Worm (Caenorhabditis elegans) whole organism, L1 larva: ENCODE results near the gene C18H9.5.

Source experiments
- C04F5.9 ChIP-seq: sonication (generic microtip); optimal IDR thresholded peaks from 2 replicates; lab custom pipeline; 2016; ENCODE audit warnings: missing genetic modification characterization, missing compliant biosample characterization
- C34B4.2 ChIP-seq: sonication (generic microtip); optimal IDR thresholded peaks from 2 replicates; lab custom pipeline; 2017; ENCODE audit warnings: mild to moderate bottlenecking, missing genetic modification characterization, missing compliant biosample characterization
- F16B12.6 ChIP-seq: fragments of 150-350 bp; optimal IDR thresholded peaks from 2 replicates; lab custom pipeline; 2014; ENCODE audit warnings: missing biosample characterization, missing genetic modification characterization
- aly-2 ChIP-seq: fragments of 150-350 bp; optimal IDR thresholded peaks from 2 replicates; lab custom pipeline; 2014; ENCODE audit warnings: missing biosample characterization, missing genetic modification characterization
- ama-1 ChIP-seq: fragments of 150-350 bp; optimal IDR thresholded peaks from 2 replicates; lab custom pipeline; 2014
- ceh-8 ChIP-seq: fragments of 200-800 bp; sonication (Bioruptor generic); optimal IDR thresholded peaks from 2 replicates; lab custom pipeline; 2018; ENCODE audit warnings: mild to moderate bottlenecking, missing genetic modification characterization, moderate library complexity, missing compliant biosample characterization
- ceh-82 ChIP-seq, 3 experiments: fragments of 150-350 bp in 1 of 3; sonication (generic microtip) in 2 of 3; optimal IDR thresholded peaks; 2 replicates each; lab custom pipeline; 2014 to 2017; ENCODE audit warnings: missing biosample characterization in 3 of 3, missing genetic modification characterization in 3 of 3
- ceh-88 ChIP-seq: fragments of 200-800 bp; sonication (Bioruptor generic); IDR thresholded peaks from 2 replicates; pipeline ENCODE4 v1.3.6; 2022; ENCODE audit warnings: missing genetic modification characterization, missing compliant biosample characterization
- ceh-90 ChIP-seq: sonication (generic microtip); optimal IDR thresholded peaks from 2 replicates; lab custom pipeline; 2016; ENCODE audit warnings: missing genetic modification characterization, missing compliant biosample characterization
- dpl-1 ChIP-seq, 3 experiments: fragments of 150-350 bp in 2 of 3; sonication (generic microtip) in 1 of 3; optimal IDR thresholded peaks; 2 replicates each; lab custom pipeline; 2014 to 2017; ENCODE audit warnings: missing biosample characterization in 3 of 3, missing genetic modification characterization in 3 of 3, missing genetic modification reagents in 3 of 3
- dsc-1 ChIP-seq: sonication (generic microtip); optimal IDR thresholded peaks from 2 replicates; lab custom pipeline; 2016; ENCODE audit warnings: mild to moderate bottlenecking, missing genetic modification characterization, missing compliant biosample characterization
- efl-1 ChIP-seq, 4 experiments: fragments of 150-350 bp; optimal IDR thresholded peaks in 3 of 4; peaks in 1 of 4; 1 replicate in 1 of 4; 2 replicates in 3 of 4; lab custom pipeline; 2014; ENCODE audit warnings: missing biosample characterization in 2 of 4, missing genetic modification characterization in 2 of 4, missing genetic modification reagents in 2 of 4
- efl-3 ChIP-seq: fragments of 200-800 bp; sonication (Bioruptor generic); optimal IDR thresholded peaks from 2 replicates; lab custom pipeline; 2018; ENCODE audit warnings: mild to moderate bottlenecking, missing genetic modification characterization, missing compliant biosample characterization
- egl-13 ChIP-seq: sonication (generic microtip); optimal IDR thresholded peaks from 2 replicates; lab custom pipeline; 2016; ENCODE audit warnings: missing genotype, missing genetic modification reagents, missing genetic modification characterization, missing compliant biosample characterization
- egl-27 ChIP-seq, 2 experiments: fragments of 150-350 bp in 1 of 2; sonication (generic microtip); optimal IDR thresholded peaks; 3 replicates each; lab custom pipeline; 2017 to 2018; ENCODE audit warnings: missing biosample characterization in 2 of 2, missing genetic modification characterization in 2 of 2, missing genetic modification reagents in 2 of 2
- elt-2 ChIP-seq: sonication (generic microtip); optimal IDR thresholded peaks from 2 replicates; lab custom pipeline; 2016; ENCODE audit warnings: missing genetic modification characterization, mild to moderate bottlenecking, inconsistent platforms, missing compliant biosample characterization, missing genetic modification reagents
- fos-1 ChIP-seq: fragments of 150-350 bp; optimal IDR thresholded peaks from 2 replicates; lab custom pipeline; 2014; ENCODE audit warnings: missing biosample characterization, missing genetic modification characterization
- hlh-4 ChIP-seq: sonication (generic microtip); optimal IDR thresholded peaks from 2 replicates; lab custom pipeline; 2016; ENCODE audit warnings: mild to moderate bottlenecking, missing genetic modification characterization, missing compliant biosample characterization
- irx-1 ChIP-seq: sonication (generic microtip); optimal IDR thresholded peaks from 2 replicates; lab custom pipeline; 2016; ENCODE audit warnings: missing genetic modification characterization, missing compliant biosample characterization
- lin-13 ChIP-seq: fragments of 150-350 bp; optimal IDR thresholded peaks from 2 replicates; lab custom pipeline; 2014; ENCODE audit warnings: missing biosample characterization, missing genetic modification reagents, missing genetic modification characterization
- lin-15B ChIP-seq: fragments of 150-350 bp; sonication (generic microtip); optimal IDR thresholded peaks from 3 replicates; lab custom pipeline; 2014; ENCODE audit warnings: missing biosample characterization, missing genetic modification characterization
- lin-35 ChIP-seq, 2 experiments: fragments of 150-350 bp; optimal IDR thresholded peaks; 2 replicates each; lab custom pipeline; 2014; ENCODE audit warnings: missing biosample characterization in 2 of 2, missing genetic modification characterization in 2 of 2, missing genetic modification reagents in 2 of 2
- lin-39 ChIP-seq: fragments of 150-350 bp; optimal IDR thresholded peaks from 2 replicates; lab custom pipeline; 2014; ENCODE audit warnings: missing biosample characterization, missing genetic modification reagents, missing genetic modification characterization
- lsy-2 ChIP-seq, 2 experiments: fragments of 150-350 bp; optimal IDR thresholded peaks; 2 replicates each; lab custom pipeline; 2014; ENCODE audit warnings: missing biosample characterization in 2 of 2, missing genetic modification characterization in 2 of 2
- mab-9 ChIP-seq: fragments of 200-800 bp; sonication (Bioruptor generic); IDR thresholded peaks from 2 replicates; pipeline ENCODE4 v1.3.6; 2022; ENCODE audit warnings: missing genetic modification reagents, missing genetic modification characterization, missing compliant biosample characterization
- mef-2 ChIP-seq: fragments of 150-350 bp; optimal IDR thresholded peaks from 2 replicates; lab custom pipeline; 2014; ENCODE audit warnings: missing biosample characterization, missing genetic modification characterization
- nhr-11 ChIP-seq: fragments of 150-350 bp; optimal IDR thresholded peaks from 2 replicates; lab custom pipeline; 2014; ENCODE audit warnings: missing biosample characterization, missing genetic modification characterization
- nhr-19 ChIP-seq: fragments of 200-800 bp; sonication (Bioruptor generic); conservative IDR thresholded peaks from 2 replicates; pipeline ENCODE4 v1.3.6; 2022; ENCODE audit warnings: missing genetic modification characterization, missing compliant biosample characterization
- nhr-20 ChIP-seq: sonication (generic microtip); optimal IDR thresholded peaks from 2 replicates; lab custom pipeline; 2016; ENCODE audit warnings: mild to moderate bottlenecking, missing genetic modification characterization, missing compliant biosample characterization
- nhr-76 ChIP-seq: sonication (generic microtip); optimal IDR thresholded peaks from 2 replicates; lab custom pipeline; 2017; ENCODE audit warnings: missing biosample characterization, missing genetic modification characterization
- nhr-84 ChIP-seq: sonication (generic microtip); optimal IDR thresholded peaks from 2 replicates; lab custom pipeline; 2017; ENCODE audit warnings: missing biosample characterization, missing genetic modification characterization
- nhr-85 ChIP-seq: sonication (generic microtip); peaks from one replicate; lab custom pipeline; 2016; ENCODE audit warnings: missing genetic modification characterization, inconsistent platforms, missing compliant biosample characterization
- pag-3 ChIP-seq: sonication (generic microtip); optimal IDR thresholded peaks from 2 replicates; lab custom pipeline; 2017; ENCODE audit warnings: missing genetic modification characterization, mild to moderate bottlenecking, missing compliant biosample characterization, antibody characterized with exemption, borderline replicate concordance; ENCODE audit not compliant: insufficient read depth
- pax-3 ChIP-seq: fragments of 200-800 bp; sonication (Bioruptor generic); optimal IDR thresholded peaks from 2 replicates; lab custom pipeline; 2018; ENCODE audit warnings: mild to moderate bottlenecking, missing genetic modification characterization, moderate library complexity, missing compliant biosample characterization
- skn-1 ChIP-seq: fragments of 150-350 bp; optimal IDR thresholded peaks from 2 replicates; lab custom pipeline; 2014; ENCODE audit warnings: missing biosample characterization, missing genetic modification characterization
- sox-4 ChIP-seq: sonication (generic microtip); optimal IDR thresholded peaks from 2 replicates; lab custom pipeline; 2016; ENCODE audit warnings: missing genetic modification characterization, missing compliant biosample characterization
- sptf-1 ChIP-seq: fragments of 150-350 bp; optimal IDR thresholded peaks from 2 replicates; lab custom pipeline; 2014; ENCODE audit warnings: missing biosample characterization, missing genetic modification characterization
- sup-37 ChIP-seq: fragments of 200-800 bp; sonication (Bioruptor generic); optimal IDR thresholded peaks from 2 replicates; lab custom pipeline; 2018; ENCODE audit warnings: mild to moderate bottlenecking, missing genetic modification characterization, missing compliant biosample characterization
- swsn-7 ChIP-seq: sonication (generic microtip); optimal IDR thresholded peaks from 2 replicates; lab custom pipeline; 2016; ENCODE audit warnings: missing genetic modification characterization, missing compliant biosample characterization
- tbx-2 ChIP-seq: sonication (generic microtip); optimal IDR thresholded peaks from 2 replicates; lab custom pipeline; 2016; ENCODE audit warnings: missing genetic modification characterization, missing compliant biosample characterization
- unc-130 ChIP-seq: fragments of 150-350 bp; optimal IDR thresholded peaks from 2 replicates; lab custom pipeline; 2017; ENCODE audit warnings: missing biosample characterization, missing genetic modification characterization, inconsistent platforms
- unc-30 ChIP-seq: sonication (generic microtip); optimal IDR thresholded peaks from 2 replicates; lab custom pipeline; 2017; ENCODE audit warnings: missing biosample characterization, missing genetic modification characterization
- unc-86 ChIP-seq: sonication (generic microtip); optimal IDR thresholded peaks from 2 replicates; lab custom pipeline; 2016; ENCODE audit warnings: missing genetic modification characterization, missing compliant biosample characterization
- xbp-1 ChIP-seq: sonication (generic microtip); optimal IDR thresholded peaks from 2 replicates; lab custom pipeline; 2016; ENCODE audit warnings: missing genetic modification characterization, missing compliant biosample characterization
- zip-4 ChIP-seq: fragments of 200-800 bp; sonication (Bioruptor generic); optimal IDR thresholded peaks from 2 replicates; lab custom pipeline; 2018; ENCODE audit warnings: mild to moderate bottlenecking, missing genetic modification characterization, moderate library complexity, missing compliant biosample characterization

C18H9.5 gene

DNA sequence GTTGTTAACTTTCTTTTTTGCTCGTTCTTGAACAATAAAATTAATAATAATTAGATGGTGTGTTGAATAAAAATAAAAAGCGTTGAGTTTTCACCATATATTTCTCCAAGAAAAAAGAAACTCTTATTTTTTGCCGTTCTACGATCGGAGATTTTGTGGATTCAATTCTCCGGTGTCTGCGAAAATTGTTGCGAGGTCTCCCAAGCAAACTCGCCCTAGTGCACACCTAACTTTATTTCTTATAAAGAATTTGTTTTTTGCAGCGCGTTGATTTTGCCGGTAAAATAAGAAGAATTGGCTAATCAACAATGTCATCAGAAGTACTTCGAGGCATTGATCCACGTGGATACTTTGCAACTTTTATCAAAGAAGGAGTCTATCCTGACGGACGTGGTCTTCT lies 46.1 kb upstream of the C18H9.5 start, which contains the start of gene exos-8 (continued):
- TF ChIP-seq pag-3 (tag; lab: Kevin White, UChicago) (no peak), egl-27 (tag; optimal IDR thresholded peaks at IDR 0.05; lab: Kevin White, UChicago) (no peak), unc-86 (no peak), sup-37 (no peak), lin-13 (GFP tag; lab: Kevin White, UChicago) (peak; percentile 63), irx-1 (tag; lab: Kevin White, UChicago) (no peak), dsc-1 (peak; percentile 9), xbp-1 (peak; percentile 53), lin-35 (GFP tag; optimal IDR thresholded peaks at IDR 0.05; lab: Kevin White, UChicago) (peak; percentile 34 to 82), egl-13 (tag; lab: Kevin White, UChicago) (no peak)

DNA sequence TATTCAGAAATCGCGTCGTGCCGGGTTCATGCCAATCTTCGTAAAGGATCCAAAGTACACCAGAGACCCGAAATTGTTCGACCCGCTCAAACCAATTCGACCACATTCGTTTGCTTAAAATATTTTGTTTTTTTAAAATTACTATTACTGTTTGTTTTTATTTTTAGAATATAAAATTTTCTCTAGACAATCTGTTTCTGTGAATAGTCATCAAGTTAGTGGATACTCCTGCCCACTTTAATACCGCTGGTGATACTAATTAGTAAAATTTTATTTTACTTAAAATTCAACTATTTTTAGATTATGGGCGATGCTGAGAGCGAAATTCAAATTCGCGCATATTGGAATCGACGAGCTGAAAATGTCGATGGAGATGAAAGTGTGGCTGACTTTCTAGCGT lies 41.2 kb upstream of the C18H9.5 start, which contains the start of gene T14B4.1:
T14B4.1 (plus strand) TSS at position 301 of the 400 bp plus-strand sequence.
- TF ChIP-seq unc-130 (tag; lab: Kevin White, UChicago) (no peak), zip-4 (GFP tag; lab: Kevin White, UChicago) (no peak), unc-30 (no peak), efl-3 (GFP tag; lab: Kevin White, UChicago) (no peak), xbp-1 (no peak), pax-3 (tag; lab: Kevin White, UChicago) (no peak), fos-1 (tag; lab: Kevin White, UChicago) (no peak), egl-13 (tag; lab: Kevin White, UChicago) (no peak), hlh-4 (tag; lab: Kevin White, UChicago) (no peak), mef-2 (no peak), ceh-8 (GFP tag; lab: Kevin White, UChicago) (no peak)

DNA sequence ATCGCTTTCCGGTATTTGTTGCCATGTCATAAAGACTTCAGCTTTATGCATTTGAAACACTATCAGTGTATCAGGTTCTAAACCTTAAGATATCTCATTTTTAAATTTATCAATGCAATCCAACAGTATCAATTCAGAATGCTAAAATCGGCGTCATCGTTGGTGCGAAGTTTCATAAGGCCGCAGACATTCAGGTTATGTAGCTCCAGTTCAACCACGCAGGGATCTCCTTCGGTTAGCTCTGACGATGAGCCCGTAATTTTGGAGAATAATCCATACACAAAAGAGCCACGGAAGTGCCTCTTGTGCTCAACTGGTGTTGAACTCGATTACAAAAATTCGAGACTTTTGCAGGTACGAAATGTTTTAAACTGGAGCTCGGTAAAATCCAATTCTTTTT lies 40.7 kb upstream of the C18H9.5 start, which contains the start of gene mrps-18.C:
mrps-18.C (plus strand) TSS at position 138 of the 400 bp plus-strand sequence.
- TF ChIP-seq elt-2 (tag; lab: Kevin White, UChicago) (no peak), sptf-1 (tag; lab: Kevin White, UChicago) (no peak), ama-1 (no peak), skn-1 (no peak), pax-3 (tag; lab: Kevin White, UChicago) (no peak), nhr-85 (tag; lab: Kevin White, UChicago) (no peak), lin-39 (no peak), mef-2 (no peak), lin-15B (tag; lab: Kevin White, UChicago) (no peak)
- TF ChIP-seq, all 84 proteins: peak for 0

DNA sequence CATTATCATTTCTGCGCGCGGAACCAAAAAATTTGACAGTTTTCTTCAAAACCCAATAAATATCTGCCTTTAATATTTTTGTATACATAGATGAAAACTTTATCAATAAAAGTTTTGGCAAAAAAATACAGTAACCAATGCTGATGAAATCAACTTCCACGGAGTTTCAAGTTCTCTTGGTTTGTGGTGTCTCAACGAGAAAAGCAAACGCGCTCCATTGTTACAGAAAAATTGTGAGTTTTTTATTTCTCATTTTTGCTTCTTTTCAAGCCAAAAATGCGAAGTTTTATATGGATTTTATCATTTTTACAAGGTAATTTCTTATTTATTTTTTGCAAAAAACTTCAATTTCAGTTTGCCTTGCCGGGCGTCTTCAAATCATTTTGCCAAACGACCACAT lies 39.3 kb upstream of the C18H9.5 start, which contains the start of gene T14B4.3:
T14B4.3 (plus strand) TSS at position 264 of the 400 bp plus-strand sequence.
- TF ChIP-seq F16B12.6 (peak; percentile 46), nhr-76 (no peak), C04F5.9 (tag; lab: Kevin White, UChicago) (peak; percentile 4), nhr-11 (no peak), unc-86 (peak; percentile 14), zip-4 (GFP tag; lab: Kevin White, UChicago) (no peak), egl-13 (tag; lab: Kevin White, UChicago) (no peak), sup-37 (no peak), unc-130 (tag; lab: Kevin White, UChicago) (no peak), nhr-84 (tag; lab: Kevin White, UChicago) (no peak), tbx-2 (tag; lab: Kevin White, UChicago) (peak; percentile 54), swsn-7 (tag; lab: Kevin White, UChicago) (peak; percentile 45), aly-2 (tag; lab: Kevin White, UChicago) (no peak), irx-1 (tag; lab: Kevin White, UChicago) (no peak), C34B4.2 (tag; lab: Kevin White, UChicago) (no peak), sox-4 (peak; percentile 20), ceh-88 (0 out of 2 replicates have a peak, but pooled peaks have one; percentile 45), ceh-82 (tag; optimal IDR thresholded peaks at IDR 0.05; lab: Kevin White, UChicago) (peak in 2 of 3 experiments; percentile 41 to 64), dpl-1 (GFP tag; optimal IDR thresholded peaks at IDR 0.05; lab: Kevin White, UChicago) (peak; percentile 53 to 72 (median 71)), xbp-1 (peak; percentile 50), dsc-1 (peak; percentile 15), nhr-20 (peak; percentile 57), ceh-8 (GFP tag; lab: Kevin White, UChicago) (no peak), nhr-19 (GFP tag; lab: Robert Waterston, UW) (peak; percentile 31; the same call in 1 of the 2 replicates), lin-13 (GFP tag; lab: Kevin White, UChicago) (peak; percentile 59), lin-35 (GFP tag; optimal IDR thresholded peaks at IDR 0.05; lab: Kevin White, UChicago) (peak; percentile 57 to 85), mab-9 (no peak), pax-3 (tag; lab: Kevin White, UChicago) (peak; percentile 52), ceh-90 (tag; lab: Kevin White, UChicago) (no peak), efl-1 (optimal IDR thresholded peaks at IDR 0.05; lab: Kevin White, UChicago) (peak; percentile 75 to 82), efl-1 (GFP tag; optimal IDR thresholded peaks at IDR 0.05 in 1 of 2; lab: Kevin White, UChicago) (peak; percentile 57 to 96), lsy-2 (tag; optimal IDR thresholded peaks at IDR 0.05; lab: Kevin White, UChicago) (peak; percentile 68 to 88), lin-15B (tag; lab: Kevin White, UChicago) (peak; percentile 78)
